Worm (Caenorhabditis elegans): ENCODE data around the gene F10E9.4.

The F10E9.4 gene

ce11 chrIII:8325574-8326513 is 17.5 kb downstream of the F10E9.4 start, which contains the start of gene ZC262.13 (continued):
- TF ChIP-seq F49E8.2 (tag; optimal IDR thresholded peaks at IDR 0.05; ENCODE audit: borderline replicate concordance) (no peak), ces-1 (GFP tag; optimal IDR thresholded peaks at IDR 0.05) (no peak), lin-38 (GFP tag; IDR thresholded peaks at IDR 0.05) (no peak), spr-3 (GFP tag; optimal IDR thresholded peaks at IDR 0.05) (no peak), jun-1 (tag; optimal IDR thresholded peaks at IDR 0.05) (peak; percentile 2), lir-3 (tag; optimal IDR thresholded peaks at IDR 0.05) (no peak), tag-97 (GFP tag; IDR thresholded peaks at IDR 0.05) (no peak), unc-62 (GFP tag; optimal IDR thresholded peaks at IDR 0.05 in 1 of 2) (no peak), unc-62 (tag; optimal IDR thresholded peaks at IDR 0.05) (no peak), Y48G9A.11 (GFP tag; IDR thresholded peaks at IDR 0.05) (no peak), zfp-3 (GFP tag; conservative IDR thresholded peaks at IDR 0.05) (0 out of 2 replicates have a peak, but pooled peaks have one; percentile 58), unc-39 (tag; optimal IDR thresholded peaks at IDR 0.05) (no peak), set-16 (GFP tag; IDR thresholded peaks at IDR 0.05) (no peak), hif-1 (tag; optimal IDR thresholded peaks at IDR 0.05) (no peak), skn-1 (tag; optimal IDR thresholded peaks at IDR 0.05) (no peak), arid-1 (GFP tag; conservative IDR thresholded peaks at IDR 0.05) (no peak), gei-8 (GFP tag; optimal IDR thresholded peaks at IDR 0.05) (no peak), daf-12 (tag; optimal IDR thresholded peaks at IDR 0.05) (no peak), Y105C5A.15 (GFP tag; IDR thresholded peaks at IDR 0.05) (no peak), nhr-41 (GFP tag; IDR thresholded peaks at IDR 0.05) (no peak), aha-1 (tag) (peak; percentile 13), pha-4 (GFP tag; IDR thresholded peaks at IDR 0.05) (peak; percentile 12; the same call in 1 of the 2 replicates), pha-4 (tag; optimal IDR thresholded peaks at IDR 0.05) (no peak), madf-5 (GFP tag; IDR thresholded peaks at IDR 0.05) (no peak), ceh-44 (GFP tag; IDR thresholded peaks at IDR 0.05) (no peak), T20F7.1 (GFP tag; optimal IDR thresholded peaks at IDR 0.05) (no peak), lin-13 (GFP tag; optimal IDR thresholded peaks at IDR 0.05) (no peak), nhr-76 (tag; optimal IDR thresholded peaks at IDR 0.05) (no peak), sdz-12 (GFP tag; optimal IDR thresholded peaks at IDR 0.05) (no peak), ama-1 (optimal IDR thresholded peaks at IDR 0.05) (no peak), dmd-6 (GFP tag; IDR thresholded peaks at IDR 0.05) (peak; percentile 74), zip-11 (GFP tag; IDR thresholded peaks at IDR 0.05) (no peak), dpl-1 (GFP tag; optimal IDR thresholded peaks at IDR 0.05) (no peak), Y5F2A.4 (GFP tag; optimal IDR thresholded peaks at IDR 0.05) (no peak), mxl-2 (GFP tag; conservative IDR thresholded peaks at IDR 0.05) (no peak), tra-1 (GFP tag; IDR thresholded peaks at IDR 0.05) (no peak), lin-1 (GFP tag; IDR thresholded peaks at IDR 0.05) (no peak), ceh-28 (tag; optimal IDR thresholded peaks at IDR 0.05) (no peak), php-3 (GFP tag; IDR thresholded peaks at IDR 0.05) (peak; percentile 12; the same call in 1 of the 2 replicates), ztf-11 (tag; optimal IDR thresholded peaks at IDR 0.05) (no peak), ceh-32 (tag; optimal IDR thresholded peaks at IDR 0.05; ENCODE audit: poor library complexity) (no peak), madf-9 (GFP tag; conservative IDR thresholded peaks at IDR 0.05) (no peak), zfp-2 (tag; optimal IDR thresholded peaks at IDR 0.05) (no peak), lin-39 (tag; optimal IDR thresholded peaks at IDR 0.05) (no peak), daf-16 (GFP tag; optimal IDR thresholded peaks at IDR 0.05) (no peak), daf-16 (tag; optimal IDR thresholded peaks at IDR 0.05) (peak; percentile 49), mes-2 (tag; optimal IDR thresholded peaks at IDR 0.05; ENCODE audit: poor library complexity, severe bottlenecking) (peak; percentile 11), ceh-82 (tag; optimal IDR thresholded peaks at IDR 0.05) (no peak), nhr-42 (GFP tag; IDR thresholded peaks at IDR 0.05) (no peak), duxl-1 (tag; optimal IDR thresholded peaks at IDR 0.05; ENCODE audit: poor library complexity) (no peak)

Data from whole organism, L4 larva.